Fruit fly (Drosophila melanogaster) whole organism, embryonic: ENCODE data around the gene CG12522.
A peak's percentile ranks its signal among the peaks of the same experiment; 100 is the strongest.

Source experiments
- Bgb ChIP-seq: fragments of 200-800 bp; sonication (Bioruptor generic); IDR thresholded peaks from 2 replicates; pipeline ENCODE4 v1.3.6; 2022; ENCODE audit warnings: missing biosample characterization, missing genetic modification characterization; ENCODE audit not compliant: partially characterized antibody
- CG11085 ChIP-seq: fragments of 200-800 bp; sonication (Bioruptor generic); IDR thresholded peaks from 2 replicates; pipeline ENCODE4 v1.3.6; 2022; ENCODE audit warnings: missing biosample characterization, missing genetic modification characterization
- CG12071 ChIP-seq: fragments of 200-800 bp; sonication (Bioruptor generic); optimal IDR thresholded peaks from 3 replicates; lab custom pipeline; 2018; ENCODE audit warnings: missing biosample characterization, mild to moderate bottlenecking, missing genetic modification characterization
- CG12744 ChIP-seq: fragments of 200-800 bp; sonication (Bioruptor generic); optimal IDR thresholded peaks from 2 replicates; lab custom pipeline; 2016; ENCODE audit warnings: missing biosample characterization, missing genetic modification characterization
- CG13624 ChIP-seq: fragments of 200-800 bp; sonication (Bioruptor generic); optimal IDR thresholded peaks from 2 replicates; lab custom pipeline; 2016; ENCODE audit warnings: missing biosample characterization, missing genetic modification characterization
- CG14667 ChIP-seq: fragments of 200-800 bp; sonication (Bioruptor generic); IDR thresholded peaks from 2 replicates; pipeline ENCODE4 v1.3.6; 2022; ENCODE audit warnings: missing biosample characterization, missing genetic modification characterization
- CG14965 ChIP-seq: fragments of 200-800 bp; sonication (Bioruptor generic); optimal IDR thresholded peaks from 2 replicates; lab custom pipeline; 2016; ENCODE audit warnings: missing biosample characterization, missing genetic modification characterization, borderline replicate concordance
- CG17328 ChIP-seq: fragments of 200-800 bp; sonication (Bioruptor generic); IDR thresholded peaks from 2 replicates; pipeline ENCODE4 v1.3.6; 2022; ENCODE audit warnings: missing biosample characterization, missing genetic modification characterization
- CG17802 ChIP-seq: fragments of 200-800 bp; sonication (Bioruptor generic); optimal IDR thresholded peaks from 2 replicates; lab custom pipeline; 2018; ENCODE audit warnings: missing biosample characterization, mild to moderate bottlenecking, missing genetic modification characterization, moderate library complexity
- CG18764 ChIP-seq: fragments of 200-800 bp; sonication (Bioruptor generic); optimal IDR thresholded peaks from 3 replicates; lab custom pipeline; 2016; ENCODE audit warnings: missing biosample characterization, missing genetic modification characterization
- CG31441 ChIP-seq: fragments of 200-800 bp; sonication (Bioruptor generic); IDR thresholded peaks from 2 replicates; pipeline ENCODE4 v1.3.6; 2022; ENCODE audit warnings: missing biosample characterization, missing genetic modification characterization
- CG34422 ChIP-seq: fragments of 200-800 bp; sonication (Bioruptor generic); IDR thresholded peaks from 3 replicates; pipeline ENCODE4 v1.3.6; 2022; ENCODE audit warnings: missing biosample characterization, missing genetic modification characterization
- CG3838 ChIP-seq: fragments of 200-800 bp; sonication (Bioruptor generic); optimal IDR thresholded peaks from 3 replicates; lab custom pipeline; 2016; ENCODE audit warnings: missing biosample characterization, missing genetic modification characterization
- CG5245 ChIP-seq: fragments of 200-800 bp; sonication (Bioruptor generic); optimal IDR thresholded peaks from 3 replicates; lab custom pipeline; 2016; ENCODE audit warnings: missing biosample characterization, missing genetic modification characterization
- CG6654 ChIP-seq: fragments of 200-800 bp; sonication (Bioruptor generic); optimal IDR thresholded peaks from 2 replicates; lab custom pipeline; 2017; ENCODE audit warnings: missing biosample characterization, mild to moderate bottlenecking, missing genetic modification characterization
- CG6791 ChIP-seq: fragments of 200-800 bp; sonication (Bioruptor generic); IDR thresholded peaks from 3 replicates; pipeline ENCODE4 v1.3.6; 2022; ENCODE audit warnings: missing biosample characterization, missing genetic modification characterization; ENCODE audit not compliant: partially characterized antibody
- CG7357 ChIP-seq: fragments of 200-800 bp; sonication (Bioruptor generic); IDR thresholded peaks from 3 replicates; pipeline ENCODE4 v1.3.6; 2022; ENCODE audit warnings: missing biosample characterization, missing genetic modification characterization
- CG9932 ChIP-seq: fragments of 200-800 bp; sonication (Bioruptor generic); IDR thresholded peaks from 2 replicates; pipeline ENCODE4 v1.3.6; 2022; ENCODE audit warnings: missing biosample characterization, missing genetic modification characterization
- CTCF ChIP-seq: fragments of 200-800 bp; sonication (Bioruptor generic); optimal IDR thresholded peaks from 2 replicates; lab custom pipeline; 2017; ENCODE audit warnings: missing biosample characterization, mild to moderate bottlenecking, missing genetic modification characterization, moderate library complexity
- CrebB ChIP-seq: fragments of 200-800 bp; sonication (Bioruptor generic); optimal IDR thresholded peaks from 3 replicates; lab custom pipeline; 2018; ENCODE audit warnings: missing biosample characterization, mild to moderate bottlenecking, missing genetic modification characterization
- Deaf1 ChIP-seq: fragments of 200-800 bp; optimal IDR thresholded peaks from 3 replicates; lab custom pipeline; 2019; ENCODE audit warnings: missing biosample characterization, mild to moderate bottlenecking, missing genetic modification characterization, moderate library complexity
- Dip3 ChIP-seq: fragments of 200-800 bp; sonication (Bioruptor generic); optimal IDR thresholded peaks from 3 replicates; lab custom pipeline; 2016; ENCODE audit warnings: missing biosample characterization, missing genetic modification characterization
- E2f1 ChIP-seq: fragments of 200-800 bp; sonication (Bioruptor generic); IDR thresholded peaks from 2 replicates; pipeline ENCODE4 v1.3.6; 2022; ENCODE audit warnings: missing biosample characterization, missing genetic modification characterization
- Gsc ChIP-seq: fragments of 200-800 bp; sonication (Bioruptor generic); IDR thresholded peaks from 2 replicates; pipeline ENCODE4 v1.3.6; 2022; ENCODE audit warnings: missing biosample characterization, missing genetic modification characterization
- Hey ChIP-seq: fragments of 200-800 bp; sonication (Bioruptor generic); optimal IDR thresholded peaks from 3 replicates; lab custom pipeline; 2018; ENCODE audit warnings: missing biosample characterization, mild to moderate bottlenecking, missing genetic modification characterization
- Hr39 ChIP-seq: fragments of >200 bp; optimal IDR thresholded peaks from 2 replicates; lab custom pipeline; 2017
- Lpt ChIP-seq: fragments of >200 bp; optimal IDR thresholded peaks from 2 replicates; lab custom pipeline; 2018; ENCODE audit warnings: missing biosample characterization, missing genetic modification characterization
- MBD-R2 ChIP-seq: fragments of 200-800 bp; sonication (Bioruptor generic); IDR thresholded peaks from 2 replicates; pipeline ENCODE4 v1.3.6; 2022; ENCODE audit warnings: missing biosample characterization, missing genetic modification characterization
- MESR4 ChIP-seq: fragments of 200-800 bp; sonication (Bioruptor generic); optimal IDR thresholded peaks from 2 replicates; lab custom pipeline; 2018; ENCODE audit warnings: missing biosample characterization, mild to moderate bottlenecking, missing genetic modification characterization, moderate library complexity
- Meics ChIP-seq: fragments of 200-800 bp; sonication (Bioruptor generic); optimal IDR thresholded peaks from 2 replicates; lab custom pipeline; 2017; ENCODE audit warnings: missing biosample characterization, mild to moderate bottlenecking, missing genetic modification characterization
- NFAT ChIP-seq: fragments of 200-800 bp; sonication (Bioruptor generic); IDR thresholded peaks from 2 replicates; pipeline ENCODE4 v1.3.6; 2022; ENCODE audit warnings: missing biosample characterization, missing genetic modification characterization
- Sox100B ChIP-seq: fragments of 200-800 bp; sonication (Bioruptor generic); optimal IDR thresholded peaks from 3 replicates; lab custom pipeline; 2018; ENCODE audit warnings: missing biosample characterization, mild to moderate bottlenecking, missing genetic modification characterization
- al ChIP-seq: fragments of 200-800 bp; sonication (Bioruptor generic); IDR thresholded peaks from 2 replicates; pipeline ENCODE4 v1.3.6; 2022; ENCODE audit warnings: missing biosample characterization, missing genetic modification characterization
- chn ChIP-seq: fragments of 200-800 bp; sonication (Bioruptor generic); optimal IDR thresholded peaks from 2 replicates; lab custom pipeline; 2016; ENCODE audit warnings: missing biosample characterization, missing genetic modification characterization
- dpn ChIP-seq, 2 experiments: fragments of 200-800 bp; sonication (Bioruptor generic); optimal IDR thresholded peaks; 3 replicates each; lab custom pipeline; 2016; ENCODE audit warnings: missing biosample characterization in 2 of 2, missing genetic modification characterization in 2 of 2
- esg ChIP-seq: fragments of 200-800 bp; sonication (Bioruptor generic); conservative IDR thresholded peaks from 2 replicates; pipeline ENCODE4 v1.3.6; 2022; ENCODE audit warnings: missing biosample characterization, missing genetic modification characterization
- ewg ChIP-seq: fragments of 200-800 bp; sonication (Bioruptor generic); optimal IDR thresholded peaks from 3 replicates; lab custom pipeline; 2017; ENCODE audit warnings: mild to moderate bottlenecking, missing biosample characterization, missing genetic modification reagents, missing genetic modification characterization
- gce ChIP-seq: fragments of 200-800 bp; sonication (Bioruptor generic); IDR thresholded peaks from 3 replicates; pipeline ENCODE4 v1.3.6; 2022; ENCODE audit warnings: missing biosample characterization, missing genetic modification characterization
- h ChIP-seq: fragments of >200 bp; optimal IDR thresholded peaks from 2 replicates; lab custom pipeline; 2017
- inv ChIP-seq: fragments of 200-800 bp; sonication (Bioruptor generic); IDR thresholded peaks from 2 replicates; pipeline ENCODE4 v1.3.6; 2022; ENCODE audit warnings: missing biosample characterization, missing genetic modification characterization; ENCODE audit not compliant: partially characterized antibody
- jing ChIP-seq: fragments of 200-800 bp; sonication (Bioruptor generic); optimal IDR thresholded peaks from 2 replicates; lab custom pipeline; 2018; ENCODE audit warnings: missing biosample characterization, mild to moderate bottlenecking, missing genetic modification characterization
- lov ChIP-seq, 2 experiments: fragments of 200-800 bp in 1 of 2; fragments of >200 bp in 1 of 2; sonication (Bioruptor generic) in 1 of 2; IDR thresholded peaks in 1 of 2; optimal IDR thresholded peaks in 1 of 2; 2 replicates in 1 of 2; 3 replicates in 1 of 2; pipeline versions ENCODE4 v1.3.6 to Lab custom; 2017 to 2022; ENCODE audit warnings: missing biosample characterization in 1 of 2, missing genetic modification characterization in 1 of 2
- org-1 ChIP-seq: fragments of 200-800 bp; sonication (Bioruptor generic); optimal IDR thresholded peaks from 2 replicates; lab custom pipeline; 2017; ENCODE audit warnings: missing biosample characterization, missing genetic modification characterization
- pzg ChIP-seq: fragments of 200-800 bp; sonication (Bioruptor generic); optimal IDR thresholded peaks from 3 replicates; lab custom pipeline; 2018; ENCODE audit warnings: missing biosample characterization, mild to moderate bottlenecking, missing genetic modification characterization, moderate library complexity
- repo ChIP-seq: fragments of 200-800 bp; sonication (Bioruptor generic); optimal IDR thresholded peaks from 2 replicates; lab custom pipeline; 2016; ENCODE audit warnings: missing biosample characterization, missing genetic modification characterization
- sc ChIP-seq, 3 experiments: fragments of >200 bp in 2 of 3; fragments of 200-800 bp in 1 of 3; sonication (Bioruptor generic) in 1 of 3; optimal IDR thresholded peaks; 2 replicates in 2 of 3; 3 replicates in 1 of 3; lab custom pipeline; 2017; ENCODE audit warnings: mild to moderate bottlenecking in 1 of 3, missing biosample characterization in 1 of 3, missing genetic modification characterization in 1 of 3, missing genetic modification reagents in 1 of 3
- seq ChIP-seq: fragments of 200-800 bp; sonication (Bioruptor generic); IDR thresholded peaks from 2 replicates; pipeline ENCODE4 v1.3.6; 2022; ENCODE audit warnings: missing biosample characterization, missing genetic modification characterization
- so ChIP-seq: fragments of 200-800 bp; sonication (Bioruptor generic); IDR thresholded peaks from 3 replicates; pipeline ENCODE4 v1.3.6; 2022; ENCODE audit warnings: missing biosample characterization, missing genetic modification characterization
- sr ChIP-seq: fragments of 200-800 bp; sonication (Bioruptor generic); IDR thresholded peaks from 3 replicates; pipeline ENCODE4 v1.3.6; 2022; ENCODE audit warnings: missing biosample characterization, missing genetic modification characterization
- tgo ChIP-seq: fragments of 200-800 bp; sonication (Bioruptor generic); IDR thresholded peaks from 3 replicates; pipeline ENCODE4 v1.3.6; 2022; ENCODE audit warnings: missing biosample characterization, missing genetic modification characterization
- tx ChIP-seq: fragments of 200-800 bp; sonication (Bioruptor generic); optimal IDR thresholded peaks from 2 replicates; lab custom pipeline; 2016; ENCODE audit warnings: missing biosample characterization, missing genetic modification characterization
- wdn ChIP-seq: fragments of 200-800 bp; sonication (Bioruptor generic); IDR thresholded peaks from 2 replicates; pipeline ENCODE4 v1.3.6; 2022; ENCODE audit warnings: missing biosample characterization, missing genetic modification characterization
- z ChIP-seq: fragments of 200-800 bp; sonication (Bioruptor generic); IDR thresholded peaks from 3 replicates; pipeline ENCODE4 v1.3.6; 2022; ENCODE audit warnings: missing biosample characterization, missing genetic modification characterization

CG12522 gene

DNA sequence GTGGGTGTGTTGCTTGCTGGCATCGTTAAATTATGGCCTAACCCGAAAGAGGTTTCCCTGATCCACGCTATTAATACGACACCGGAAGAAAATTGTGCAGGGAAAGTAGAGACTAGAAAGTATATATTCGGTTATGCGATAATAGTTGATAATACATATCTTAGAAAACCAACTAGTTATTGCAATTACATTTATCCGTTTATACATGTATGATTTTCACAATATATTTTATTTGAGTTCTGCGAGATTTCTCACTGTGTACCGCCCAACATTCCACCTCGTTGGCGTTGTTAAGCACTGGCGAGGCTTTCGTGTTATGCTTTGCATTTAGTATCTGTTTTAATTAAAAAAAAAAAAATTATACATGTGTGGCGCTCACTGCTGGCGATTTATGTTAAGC lies 47.3 kb downstream of the CG12522 start (continued):
- no peak for TF ChIP-seq CG12744 (GFP tag; lab: Kevin White, UChicago)
- no peak for TF ChIP-seq E2f1
- 0 out of 2 replicates have a peak, but pooled peaks have one; percentile 10 for TF ChIP-seq CG31441
- TF ChIP-seq al (GFP tag; lab: Robert Waterston, UW), result no peak
- TF ChIP-seq CG7357, result 0 out of 3 replicates have a peak, but pooled peaks have one; percentile 6
- 0 out of 2 replicates have a peak, but pooled peaks have one; percentile 22 for TF ChIP-seq CG14667 (GFP tag; lab: Robert Waterston, UW)
- TF ChIP-seq NFAT, result no peak
- TF ChIP-seq CG6654 (GFP tag; lab: Kevin White, UChicago), result no peak
- no peak for TF ChIP-seq wdn (GFP tag; lab: Robert Waterston, UW)
- no peak for TF ChIP-seq CG13624
- TF ChIP-seq ewg (GFP tag; lab: Kevin White, UChicago), result no peak
- TF ChIP-seq so (GFP tag; lab: Robert Waterston, UW), result peak; percentile 54; the same call in 1 of the 3 replicates
- TF ChIP-seq CG17802 (tag; lab: Kevin White, UChicago), result no peak
- peak; percentile 47; the same call in 1 of the 3 replicates for TF ChIP-seq tgo
- TF ChIP-seq CG9932 (GFP tag; lab: Robert Waterston, UW), result no peak
- no peak for TF ChIP-seq seq
- no peak for TF ChIP-seq Deaf1 (tag; lab: Kevin White, UChicago)
- no peak for TF ChIP-seq h (lab: Kevin White, UChicago)
- TF ChIP-seq Sox100B, result no peak
- TF ChIP-seq MESR4 (GFP tag; lab: Kevin White, UChicago), result no peak
- TF ChIP-seq CG14965 (GFP tag; lab: Kevin White, UChicago), result no peak
- TF ChIP-seq z (GFP tag; lab: Robert Waterston, UW), result no peak
- TF ChIP-seq sr (GFP tag; lab: Robert Waterston, UW), result no peak
- no peak for TF ChIP-seq gce (GFP tag; lab: Robert Waterston, UW)
- TF ChIP-seq Hey (tag; lab: Kevin White, UChicago), result no peak
- no peak for TF ChIP-seq CG3838 (GFP tag; lab: Kevin White, UChicago)
- no peak for TF ChIP-seq Lpt (GFP tag; lab: Kevin White, UChicago)
- TF ChIP-seq tx, result no peak
- no peak for TF ChIP-seq Gsc
- no peak for TF ChIP-seq chn (GFP tag; lab: Kevin White, UChicago)
- TF ChIP-seq jing, result no peak
- no peak for TF ChIP-seq repo (GFP tag; lab: Kevin White, UChicago)
- no peak for TF ChIP-seq CG6791
- TF ChIP-seq dpn (GFP tag; optimal IDR thresholded peaks at IDR 0.05; lab: Kevin White, UChicago), result peak in 1 of 2 experiments; percentile 6
- no peak for TF ChIP-seq sc (optimal IDR thresholded peaks at IDR 0.05; lab: Kevin White, UChicago)
- no peak for TF ChIP-seq sc (GFP tag; optimal IDR thresholded peaks at IDR 0.05; lab: Kevin White, UChicago)
- no peak for TF ChIP-seq Bgb
- no peak for TF ChIP-seq CG12071 (GFP tag; lab: Kevin White, UChicago)
- no peak for TF ChIP-seq Meics
- no peak for TF ChIP-seq org-1
- TF ChIP-seq Dip3, result no peak
- TF ChIP-seq CTCF, result no peak
- peak; percentile 47 for TF ChIP-seq esg (GFP tag; lab: Robert Waterston, UW)
- TF ChIP-seq Hr39, result no peak
- no peak for TF ChIP-seq pzg (GFP tag; lab: Kevin White, UChicago)
- TF ChIP-seq inv (GFP tag; lab: Robert Waterston, UW), result no peak
- 0 out of 2 replicates have a peak, but pooled peaks have one; percentile 36 for TF ChIP-seq CG17328 (GFP tag; lab: Robert Waterston, UW)
- no peak for TF ChIP-seq MBD-R2 (GFP tag; lab: Robert Waterston, UW)
- TF ChIP-seq CG34422 (GFP tag; lab: Robert Waterston, UW), result no peak; the same call in 2 of the 3 replicates
- no peak for TF ChIP-seq CrebB (tag; lab: Kevin White, UChicago)
- TF ChIP-seq CG11085 (GFP tag; lab: Robert Waterston, UW), result no peak
- TF ChIP-seq lov (optimal IDR thresholded peaks at IDR 0.05; lab: Kevin White, UChicago), result no peak
- TF ChIP-seq lov (GFP tag; IDR thresholded peaks at IDR 0.05; lab: Robert Waterston, UW), result no peak
- TF ChIP-seq CG18764, result no peak
- no peak for TF ChIP-seq CG5245 (GFP tag; lab: Kevin White, UChicago)
